Fruit fly (Drosophila melanogaster) whole organism, embryonic: ENCODE data around the gene Prosbeta6.

Source experiments
- Asciz ChIP-seq: fragments of 200-800 bp; sonication (Bioruptor generic); optimal IDR thresholded peaks from 2 replicates; lab custom pipeline; 2017; ENCODE audit warnings: missing biosample characterization, mild to moderate bottlenecking, missing genetic modification characterization, missing genetic modification reagents
- CG10543 ChIP-seq: fragments of 200-800 bp; sonication (Bioruptor generic); optimal IDR thresholded peaks from 3 replicates; lab custom pipeline; 2017; ENCODE audit warnings: missing biosample characterization, mild to moderate bottlenecking, missing genetic modification characterization, moderate library complexity
- CG11696 ChIP-seq: fragments of 200-800 bp; sonication (Bioruptor generic); IDR thresholded peaks from 2 replicates; pipeline ENCODE4 v1.3.6; 2022; ENCODE audit warnings: missing biosample characterization, missing genetic modification characterization
- CG12942 ChIP-seq: fragments of 200-800 bp; sonication (Bioruptor generic); optimal IDR thresholded peaks from 3 replicates; lab custom pipeline; 2016; ENCODE audit warnings: missing biosample characterization, missing genetic modification characterization
- CG17385 ChIP-seq: fragments of 200-800 bp; sonication (Bioruptor generic); optimal IDR thresholded peaks from 3 replicates; lab custom pipeline; 2018; ENCODE audit warnings: missing biosample characterization, mild to moderate bottlenecking, missing genetic modification characterization
- CG1832 ChIP-seq: fragments of 200-800 bp; sonication (Bioruptor generic); optimal IDR thresholded peaks from 2 replicates; lab custom pipeline; 2017; ENCODE audit warnings: missing biosample characterization, mild to moderate bottlenecking, missing genetic modification characterization, inconsistent platforms
- CG18619 ChIP-seq: fragments of 200-800 bp; sonication (Bioruptor generic); optimal IDR thresholded peaks from 3 replicates; lab custom pipeline; 2017; ENCODE audit warnings: missing biosample characterization, mild to moderate bottlenecking, missing genetic modification characterization
- CG2120 ChIP-seq: fragments of 200-800 bp; sonication (Bioruptor generic); optimal IDR thresholded peaks from 3 replicates; lab custom pipeline; 2016; ENCODE audit warnings: missing biosample characterization, missing genetic modification characterization
- CG31365 ChIP-seq: fragments of 200-800 bp; sonication (Bioruptor generic); optimal IDR thresholded peaks from 2 replicates; lab custom pipeline; 2018; ENCODE audit warnings: missing biosample characterization, mild to moderate bottlenecking, missing genetic modification characterization
- CG3281 ChIP-seq: fragments of 200-800 bp; sonication (Bioruptor generic); optimal IDR thresholded peaks from 3 replicates; lab custom pipeline; 2017; ENCODE audit warnings: missing biosample characterization, mild to moderate bottlenecking, missing genetic modification characterization
- CG33213 ChIP-seq: fragments of 200-800 bp; sonication (Bioruptor generic); optimal IDR thresholded peaks from 3 replicates; lab custom pipeline; 2016; ENCODE audit warnings: missing biosample characterization, missing genetic modification characterization
- CG34376 ChIP-seq: fragments of 200-800 bp; sonication (Bioruptor generic); optimal IDR thresholded peaks from 2 replicates; lab custom pipeline; 2018; ENCODE audit warnings: missing biosample characterization, mild to moderate bottlenecking, missing genetic modification characterization
- CG3995 ChIP-seq: fragments of 200-800 bp; sonication (Bioruptor generic); optimal IDR thresholded peaks from 3 replicates; lab custom pipeline; 2016; ENCODE audit warnings: missing biosample characterization, missing genetic modification characterization
- CG7928 ChIP-seq: fragments of 200-800 bp; sonication (Bioruptor generic); optimal IDR thresholded peaks from 2 replicates; lab custom pipeline; 2017; ENCODE audit warnings: missing biosample characterization, mild to moderate bottlenecking, missing genetic modification characterization
- CG8944 ChIP-seq: fragments of 200-800 bp; sonication (Bioruptor generic); optimal IDR thresholded peaks from 3 replicates; lab custom pipeline; 2016; ENCODE audit warnings: missing biosample characterization, missing genetic modification characterization
- CG9932 ChIP-seq: fragments of 200-800 bp; sonication (Bioruptor generic); IDR thresholded peaks from 2 replicates; pipeline ENCODE4 v1.3.6; 2022; ENCODE audit warnings: missing biosample characterization, missing genetic modification characterization
- CHES-1-like ChIP-seq: fragments of 200-800 bp; sonication (Bioruptor generic); optimal IDR thresholded peaks from 2 replicates; lab custom pipeline; 2016; ENCODE audit warnings: missing biosample characterization, missing genetic modification characterization
- Dbx ChIP-seq: fragments of 200-800 bp; sonication (Bioruptor generic); IDR thresholded peaks from 3 replicates; pipeline ENCODE4 v1.3.6; 2022; ENCODE audit warnings: missing biosample characterization, missing genetic modification characterization
- Doc3 ChIP-seq: fragments of 200-800 bp; sonication (Bioruptor generic); IDR thresholded peaks from 3 replicates; pipeline ENCODE4 v1.3.6; 2022; ENCODE audit warnings: missing biosample characterization, missing genetic modification characterization; ENCODE audit not compliant: partially characterized antibody
- Dref ChIP-seq: fragments of 200-800 bp; sonication (Bioruptor generic); IDR thresholded peaks from 2 replicates; pipeline ENCODE4 v1.3.6; 2022; ENCODE audit warnings: missing biosample characterization, missing genetic modification characterization
- Ets65A ChIP-seq: fragments of 200-800 bp; sonication (Bioruptor generic); peaks from one replicate; lab custom pipeline; 2016; ENCODE audit warnings: missing biosample characterization, missing genetic modification characterization
- HLH4C ChIP-seq: fragments of 200-800 bp; sonication (Bioruptor generic); IDR thresholded peaks from 3 replicates; pipeline ENCODE4 v1.3.6; 2022; ENCODE audit warnings: missing biosample characterization, missing genetic modification characterization; ENCODE audit not compliant: partially characterized antibody
- HLH54F ChIP-seq: fragments of 200-800 bp; sonication (Bioruptor generic); optimal IDR thresholded peaks from 3 replicates; lab custom pipeline; 2016; ENCODE audit warnings: missing biosample characterization, missing genetic modification characterization
- HmgZ ChIP-seq: fragments of 200-800 bp; sonication (Bioruptor generic); optimal IDR thresholded peaks from 2 replicates; lab custom pipeline; 2018; ENCODE audit warnings: missing biosample characterization, mild to moderate bottlenecking, missing genetic modification characterization
- Hmr ChIP-seq: fragments of 200-800 bp; sonication (Bioruptor generic); optimal IDR thresholded peaks from 3 replicates; lab custom pipeline; 2017; ENCODE audit warnings: mild to moderate bottlenecking, missing biosample characterization, missing genetic modification reagents, missing genetic modification characterization
- MBD-R2 ChIP-seq: fragments of 200-800 bp; sonication (Bioruptor generic); IDR thresholded peaks from 2 replicates; pipeline ENCODE4 v1.3.6; 2022; ENCODE audit warnings: missing biosample characterization, missing genetic modification characterization
- Med ChIP-seq: fragments of 200-800 bp; sonication (Bioruptor generic); peaks from one replicate; lab custom pipeline; 2016; ENCODE audit warnings: missing biosample characterization, missing genetic modification characterization, mild to moderate bottlenecking, inconsistent platforms, moderate library complexity
- Meics ChIP-seq: fragments of 200-800 bp; sonication (Bioruptor generic); optimal IDR thresholded peaks from 2 replicates; lab custom pipeline; 2017; ENCODE audit warnings: missing biosample characterization, mild to moderate bottlenecking, missing genetic modification characterization
- NFAT ChIP-seq: fragments of 200-800 bp; sonication (Bioruptor generic); IDR thresholded peaks from 2 replicates; pipeline ENCODE4 v1.3.6; 2022; ENCODE audit warnings: missing biosample characterization, missing genetic modification characterization
- NK7.1 ChIP-seq: fragments of 200-800 bp; sonication (Bioruptor generic); optimal IDR thresholded peaks from 3 replicates; lab custom pipeline; 2016; ENCODE audit warnings: missing biosample characterization, missing genetic modification characterization
- al ChIP-seq: fragments of 200-800 bp; sonication (Bioruptor generic); IDR thresholded peaks from 2 replicates; pipeline ENCODE4 v1.3.6; 2022; ENCODE audit warnings: missing biosample characterization, missing genetic modification characterization
- ci ChIP-seq: fragments of 200-800 bp; sonication (Bioruptor generic); IDR thresholded peaks from 3 replicates; pipeline ENCODE4 v1.3.6; 2022; ENCODE audit warnings: missing biosample characterization, missing genetic modification characterization
- crol ChIP-seq: fragments of 200-800 bp; sonication (Bioruptor generic); IDR thresholded peaks from 2 replicates; pipeline ENCODE4 v1.3.6; 2022; ENCODE audit warnings: missing biosample characterization, missing genetic modification characterization
- cwo ChIP-seq: fragments of 200-800 bp; sonication (Bioruptor generic); optimal IDR thresholded peaks from 3 replicates; lab custom pipeline; 2017; ENCODE audit warnings: missing biosample characterization, missing genetic modification characterization, mild to moderate bottlenecking, moderate library complexity, missing genetic modification reagents
- dati ChIP-seq: fragments of 200-800 bp; sonication (Bioruptor generic); IDR thresholded peaks from 2 replicates; pipeline ENCODE4 v1.3.6; 2022; ENCODE audit warnings: missing biosample characterization, missing genetic modification characterization
- dmrt11E ChIP-seq: fragments of 200-800 bp; sonication (Bioruptor generic); optimal IDR thresholded peaks from 3 replicates; lab custom pipeline; 2018; ENCODE audit warnings: missing biosample characterization, mild to moderate bottlenecking, missing genetic modification characterization, moderate library complexity
- grau ChIP-seq: fragments of 200-800 bp; optimal IDR thresholded peaks from 3 replicates; lab custom pipeline; 2019; ENCODE audit warnings: missing biosample characterization, mild to moderate bottlenecking, missing genetic modification characterization, moderate library complexity
- kay ChIP-seq: fragments of 200-800 bp; sonication (Bioruptor generic); optimal IDR thresholded peaks from 2 replicates; lab custom pipeline; 2016; ENCODE audit warnings: missing biosample characterization, missing genetic modification characterization
- lab ChIP-seq: fragments of 200-800 bp; sonication (Bioruptor generic); optimal IDR thresholded peaks from 3 replicates; lab custom pipeline; 2017; ENCODE audit warnings: missing biosample characterization, missing genetic modification characterization, mild to moderate bottlenecking, moderate library complexity, missing genetic modification reagents
- lilli ChIP-seq: fragments of 200-800 bp; sonication (Bioruptor generic); optimal IDR thresholded peaks from 3 replicates; lab custom pipeline; 2016; ENCODE audit warnings: missing biosample characterization, missing genetic modification characterization
- mam ChIP-seq: fragments of 200-800 bp; sonication (Bioruptor generic); optimal IDR thresholded peaks from 3 replicates; lab custom pipeline; 2016; ENCODE audit warnings: missing biosample characterization, missing genetic modification characterization
- mld ChIP-seq: fragments of 200-800 bp; sonication (Bioruptor generic); IDR thresholded peaks from 3 replicates; pipeline ENCODE4 v1.3.6; 2022; ENCODE audit warnings: missing biosample characterization, missing genetic modification characterization; ENCODE audit not compliant: partially characterized antibody
- odd ChIP-seq: fragments of 200-800 bp; sonication (Bioruptor generic); optimal IDR thresholded peaks from 2 replicates; lab custom pipeline; 2017; ENCODE audit warnings: missing biosample characterization, mild to moderate bottlenecking, missing genetic modification characterization
- pan ChIP-seq, 4 experiments: fragments of >200 bp in 3 of 4; fragments of 200-800 bp in 1 of 4; sonication (Bioruptor generic) in 1 of 4; optimal IDR thresholded peaks in 3 of 4; IDR thresholded peaks in 1 of 4; 2 replicates each; pipeline versions ENCODE4 v1.3.6 to Lab custom; 2017 to 2022; ENCODE audit warnings: missing biosample characterization in 2 of 4, missing genetic modification characterization in 2 of 4, mixed read lengths in 1 of 4
- psq ChIP-seq: fragments of 200-800 bp; sonication (Bioruptor generic); optimal IDR thresholded peaks from 2 replicates; lab custom pipeline; 2017; ENCODE audit warnings: missing biosample characterization, missing genetic modification characterization
- rib ChIP-seq: fragments of 200-800 bp; sonication (Bioruptor generic); IDR thresholded peaks from 2 replicates; pipeline ENCODE4 v1.3.6; 2022; ENCODE audit warnings: missing biosample characterization, missing genetic modification characterization
- shn ChIP-seq: fragments of 200-800 bp; sonication (Bioruptor generic); optimal IDR thresholded peaks from 3 replicates; lab custom pipeline; 2016; ENCODE audit warnings: missing biosample characterization, missing genetic modification characterization
- slbo ChIP-seq: fragments of 200-800 bp; sonication (Bioruptor generic); IDR thresholded peaks from 2 replicates; pipeline ENCODE4 v1.3.6; 2022; ENCODE audit warnings: missing biosample characterization, missing genetic modification characterization
- stc ChIP-seq: fragments of 200-800 bp; sonication (Bioruptor generic); IDR thresholded peaks from 2 replicates; pipeline ENCODE4 v1.3.6; 2022; ENCODE audit warnings: missing biosample characterization, missing genetic modification characterization
- sug ChIP-seq: fragments of 200-800 bp; optimal IDR thresholded peaks from 2 replicates; lab custom pipeline; 2019; ENCODE audit warnings: missing biosample characterization, mild to moderate bottlenecking, missing genetic modification characterization, moderate library complexity

The Prosbeta6 gene

dm6 chr3L:16612972-16613371 is 2.8 kb upstream of the Prosbeta6 start:
- TF ChIP-seq al (GFP tag; lab: Robert Waterston, UW) (0 out of 2 replicates have a peak, but pooled peaks have one; percentile 31), dati (GFP tag; lab: Robert Waterston, UW) (no peak), Ets65A (GFP tag; lab: Kevin White, UChicago) (peak; percentile 13), Meics (peak; percentile 11), cwo (GFP tag; lab: Kevin White, UChicago) (peak; percentile 25), NK7.1 (GFP tag; lab: Kevin White, UChicago) (no peak), CG31365 (tag; lab: Kevin White, UChicago) (no peak), CG34376 (GFP tag; lab: Kevin White, UChicago) (peak; percentile 27), rib (GFP tag; lab: Robert Waterston, UW) (peak; percentile 65), Doc3 (no peak), lab (GFP tag; lab: Kevin White, UChicago) (peak; percentile 43), HmgZ (tag; lab: Kevin White, UChicago) (no peak), kay (GFP tag; lab: Kevin White, UChicago) (peak; percentile 62), stc (GFP tag; lab: Robert Waterston, UW) (peak; percentile 6; the same call in 1 of the 2 replicates), ci (GFP tag; lab: Robert Waterston, UW) (peak; percentile 10; the same call in 1 of the 3 replicates), Med (GFP tag; lab: Kevin White, UChicago) (peak; percentile 83), Hmr (GFP tag; lab: Kevin White, UChicago) (peak; percentile 5), NFAT (GFP tag; lab: Robert Waterston, UW) (peak; percentile 20; the same call in 1 of the 2 replicates), CG18619 (GFP tag; lab: Kevin White, UChicago) (peak; percentile 1), HLH4C (GFP tag; lab: Robert Waterston, UW) (0 out of 3 replicates have a peak, but pooled peaks have one; percentile 21), CG7928 (GFP tag; lab: Kevin White, UChicago) (peak; percentile 88), CHES-1-like (GFP tag; lab: Kevin White, UChicago) (no peak), mam (peak; percentile 18), grau (peak; percentile 0), CG3281 (GFP tag; lab: Kevin White, UChicago) (peak; percentile 42), sug (tag; lab: Kevin White, UChicago) (peak; percentile 71), lilli (GFP tag; lab: Kevin White, UChicago) (peak; percentile 17), psq (no peak), Asciz (GFP tag; lab: Kevin White, UChicago) (no peak), pan (optimal IDR thresholded peaks at IDR 0.05; lab: Kevin White, UChicago) (no peak), pan (GFP tag; optimal IDR thresholded peaks at IDR 0.05 in 1 of 2, IDR thresholded peaks at IDR 0.05 in 1 of 2) (peak in 1 of 2 experiments; percentile 27), Dref (GFP tag; lab: Robert Waterston, UW) (peak; percentile 35; the same call in 1 of the 2 replicates), CG9932 (GFP tag; lab: Robert Waterston, UW) (peak; percentile 57; the same call in 1 of the 2 replicates), CG17385 (GFP tag; lab: Kevin White, UChicago) (peak; percentile 8), CG12942 (GFP tag; lab: Kevin White, UChicago) (no peak), slbo (GFP tag; lab: Robert Waterston, UW) (peak; percentile 49), odd (no peak), crol (GFP tag; lab: Robert Waterston, UW) (peak; percentile 59), mld (0 out of 3 replicates have a peak, but pooled peaks have one; percentile 13), dmrt11E (no peak), Dbx (peak; percentile 51; the same call in 1 of the 3 replicates), CG1832 (no peak), CG11696 (GFP tag; lab: Robert Waterston, UW) (no peak), CG2120 (GFP tag; lab: Kevin White, UChicago) (peak; percentile 41), shn (GFP tag; lab: Kevin White, UChicago) (no peak), CG10543 (GFP tag; lab: Kevin White, UChicago) (peak; percentile 51), CG8944 (GFP tag; lab: Kevin White, UChicago) (no peak), MBD-R2 (GFP tag; lab: Robert Waterston, UW) (peak; percentile 25; the same call in 1 of the 2 replicates), HLH54F (GFP tag; lab: Kevin White, UChicago) (peak; percentile 13), CG33213 (GFP tag; lab: Kevin White, UChicago) (no peak), CG3995 (peak; percentile 72)
